Fruit fly (Drosophila melanogaster) Kc167 (cell line): Measurements from ENCODE around the gene Rlip.

Experiments
- Myc ChIP-seq: fragments of >200 bp; optimal IDR thresholded peaks from 2 replicates; lab custom pipeline; 2017; ENCODE audit warnings: missing external identifiers
- Sin3A ChIP-seq: fragments of >200 bp; optimal IDR thresholded peaks from 2 replicates; lab custom pipeline; 2018; ENCODE audit warnings: missing external identifiers
- h ChIP-seq: fragments of >200 bp; optimal IDR thresholded peaks from 3 replicates; lab custom pipeline; 2018; ENCODE audit warnings: missing external identifiers
- insv ChIP-seq: fragments of >200 bp; optimal IDR thresholded peaks from 3 replicates; lab custom pipeline; 2018; ENCODE audit warnings: missing external identifiers
- psq ChIP-seq: fragments of >200 bp; optimal IDR thresholded peaks from 2 replicates; lab custom pipeline; 2017; ENCODE audit warnings: missing external identifiers
- ttk ChIP-seq: sonication (Bioruptor generic); optimal IDR thresholded peaks from 2 replicates; lab custom pipeline; 2017; ENCODE audit warnings: missing external identifiers

Rlip gene

dm6 chr3R:21017464-21018080, at the start of gene Rlip:
TSS of gene Rlip (plus strand) at chr3R:21017684.
- TF ChIP-seq insv (lab: Kevin White, UChicago) (no peak), h (lab: Kevin White, UChicago) (no peak), ttk (lab: Kevin White, UChicago) (no peak), psq (no peak), Myc (lab: Kevin White, UChicago) (no peak), Sin3A (lab: Kevin White, UChicago) (no peak)

dm6 chr3R:20976649-20977048, 40.8 kb upstream of the Rlip start:
- no peak for TF ChIP-seq Myc (lab: Kevin White, UChicago)
- TF ChIP-seq insv (lab: Kevin White, UChicago): no peak
- TF ChIP-seq Sin3A (lab: Kevin White, UChicago): no peak
- no peak for TF ChIP-seq psq
- no peak for TF ChIP-seq h (lab: Kevin White, UChicago)
- TF ChIP-seq ttk (lab: Kevin White, UChicago): no peak

- TF ChIP-seq Myc (lab: Kevin White, UChicago) (no peak), ttk (lab: Kevin White, UChicago) (no peak), psq (no peak), Sin3A (lab: Kevin White, UChicago) (no peak), insv (lab: Kevin White, UChicago) (no peak), h (lab: Kevin White, UChicago) (no peak)
Observed at dm6 chr3R:20977846-20978295, 39.6 kb upstream of the Rlip start, which contains the start of gene Calx. TSS of gene Calx (plus strand) at chr3R:20978183.

dm6 chr3R:20984087-20984486, 33.4 kb upstream of the Rlip start:
- TF ChIP-seq Myc (lab: Kevin White, UChicago): no peak
- no peak for TF ChIP-seq psq
- TF ChIP-seq Sin3A (lab: Kevin White, UChicago): no peak
- no peak for TF ChIP-seq ttk (lab: Kevin White, UChicago)

dm6 chr3R:20984902-20985301, 32.6 kb upstream of the Rlip start:
- TF ChIP-seq insv (lab: Kevin White, UChicago): no peak
- no peak for TF ChIP-seq Myc (lab: Kevin White, UChicago)
- TF ChIP-seq Sin3A (lab: Kevin White, UChicago): no peak
- no peak for TF ChIP-seq psq
- no peak for TF ChIP-seq ttk (lab: Kevin White, UChicago)
- no peak for TF ChIP-seq h (lab: Kevin White, UChicago)

- TF ChIP-seq ttk (lab: Kevin White, UChicago) (no peak), psq (no peak), insv (lab: Kevin White, UChicago) (no peak), Myc (lab: Kevin White, UChicago) (no peak), h (lab: Kevin White, UChicago) (no peak), Sin3A (lab: Kevin White, UChicago) (no peak)
Observed at dm6 chr3R:20985592-20985991, 31.9 kb upstream of the Rlip start.

dm6 chr3R:20987836-20988235, 29.6 kb upstream of the Rlip start, which contains the start of gene CG43446:
TSS of gene CG43446 (minus strand) at chr3R:20987936.
- TF ChIP-seq psq: no peak
- no peak for TF ChIP-seq insv (lab: Kevin White, UChicago)
- no peak for TF ChIP-seq Sin3A (lab: Kevin White, UChicago)
- no peak for TF ChIP-seq Myc (lab: Kevin White, UChicago)
- no peak for TF ChIP-seq h (lab: Kevin White, UChicago)
- no peak for TF ChIP-seq ttk (lab: Kevin White, UChicago)

dm6 chr3R:20988560-20988959, 28.9 kb upstream of the Rlip start:
- TF ChIP-seq psq (no peak), insv (lab: Kevin White, UChicago) (no peak), Myc (lab: Kevin White, UChicago) (no peak), Sin3A (lab: Kevin White, UChicago) (no peak), ttk (lab: Kevin White, UChicago) (no peak), h (lab: Kevin White, UChicago) (no peak)

- TF ChIP-seq Sin3A (lab: Kevin White, UChicago) (no peak), psq (no peak), Myc (lab: Kevin White, UChicago) (no peak), ttk (lab: Kevin White, UChicago) (no peak), insv (lab: Kevin White, UChicago) (no peak), h (lab: Kevin White, UChicago) (no peak)
Observed at dm6 chr3R:20989046-20989445, 28.4 kb upstream of the Rlip start.

dm6 chr3R:20989657-20990056, 27.8 kb upstream of the Rlip start:
- no peak for TF ChIP-seq ttk (lab: Kevin White, UChicago)

- no peak for TF ChIP-seq insv (lab: Kevin White, UChicago)
Observed at dm6 chr3R:20990409-20990808, 27.1 kb upstream of the Rlip start.

dm6 chr3R:20998319-20998718, 19.2 kb upstream of the Rlip start:
- no peak for TF ChIP-seq ttk (lab: Kevin White, UChicago)
- no peak for TF ChIP-seq psq
- no peak for TF ChIP-seq Sin3A (lab: Kevin White, UChicago)
- TF ChIP-seq h (lab: Kevin White, UChicago): no peak
- TF ChIP-seq Myc (lab: Kevin White, UChicago): no peak
- TF ChIP-seq insv (lab: Kevin White, UChicago): no peak

dm6 chr3R:21001123-21001522, 16.4 kb upstream of the Rlip start:
- TF ChIP-seq h (lab: Kevin White, UChicago) (no peak), psq (no peak), Myc (lab: Kevin White, UChicago) (no peak), ttk (lab: Kevin White, UChicago) (no peak), Sin3A (lab: Kevin White, UChicago) (no peak), insv (lab: Kevin White, UChicago) (no peak)
